Fruit fly (Drosophila melanogaster) whole organism, embryonic: ENCODE measurements around the gene Nthl1.
A peak's percentile ranks its signal among the peaks of the same experiment; 100 is the strongest.

Experiments used
- Ada2b ChIP-seq: fragments of 200-800 bp; sonication (Bioruptor generic); IDR thresholded peaks from 2 replicates; pipeline ENCODE4 v1.3.6; 2022; ENCODE audit warnings: missing biosample characterization, missing genetic modification characterization
- Asciz ChIP-seq: fragments of 200-800 bp; sonication (Bioruptor generic); optimal IDR thresholded peaks from 2 replicates; lab custom pipeline; 2017; ENCODE audit warnings: missing biosample characterization, mild to moderate bottlenecking, missing genetic modification characterization, missing genetic modification reagents
- Atf-2 ChIP-seq: fragments of 200-800 bp; sonication (Bioruptor generic); optimal IDR thresholded peaks from 2 replicates; lab custom pipeline; 2016; ENCODE audit warnings: missing biosample characterization, missing genetic modification characterization
- Bgb ChIP-seq: fragments of 200-800 bp; sonication (Bioruptor generic); IDR thresholded peaks from 2 replicates; pipeline ENCODE4 v1.3.6; 2022; ENCODE audit warnings: missing biosample characterization, missing genetic modification characterization; ENCODE audit not compliant: partially characterized antibody
- BtbVII ChIP-seq: fragments of 200-800 bp; sonication (Bioruptor generic); optimal IDR thresholded peaks from 3 replicates; lab custom pipeline; 2017; ENCODE audit warnings: missing biosample characterization, mild to moderate bottlenecking, missing genetic modification characterization
- CG10209 ChIP-seq: fragments of 200-800 bp; sonication (Bioruptor generic); optimal IDR thresholded peaks from 3 replicates; lab custom pipeline; 2017; ENCODE audit warnings: missing biosample characterization, mild to moderate bottlenecking, missing genetic modification characterization, missing genetic modification reagents
- CG10321 ChIP-seq: fragments of 200-800 bp; sonication (Bioruptor generic); IDR thresholded peaks from 2 replicates; pipeline ENCODE4 v1.3.6; 2022; ENCODE audit warnings: missing biosample characterization, missing genetic modification characterization
- CG10366 ChIP-seq: fragments of 200-800 bp; sonication (Bioruptor generic); IDR thresholded peaks from 2 replicates; pipeline ENCODE4 v1.3.6; 2022; ENCODE audit warnings: missing biosample characterization, missing genetic modification characterization
- CG12744 ChIP-seq: fragments of 200-800 bp; sonication (Bioruptor generic); optimal IDR thresholded peaks from 2 replicates; lab custom pipeline; 2016; ENCODE audit warnings: missing biosample characterization, missing genetic modification characterization
- CG13123 ChIP-seq: fragments of 200-800 bp; sonication (Bioruptor generic); optimal IDR thresholded peaks from 2 replicates; lab custom pipeline; 2016; ENCODE audit warnings: missing biosample characterization, missing genetic modification characterization
- CG15073 ChIP-seq: fragments of 200-800 bp; sonication (Bioruptor generic); optimal IDR thresholded peaks from 2 replicates; lab custom pipeline; 2016; ENCODE audit warnings: missing biosample characterization, missing genetic modification characterization
- CG15696 ChIP-seq: fragments of 200-800 bp; sonication (Bioruptor generic); optimal IDR thresholded peaks from 2 replicates; lab custom pipeline; 2019; ENCODE audit warnings: missing biosample characterization, mild to moderate bottlenecking, missing genetic modification characterization, moderate library complexity
- CG16813 ChIP-seq: fragments of 200-800 bp; sonication (Bioruptor generic); IDR thresholded peaks from 3 replicates; pipeline ENCODE4 v1.3.6; 2022; ENCODE audit warnings: missing biosample characterization, missing genetic modification characterization; ENCODE audit not compliant: partially characterized antibody
- CG17361 ChIP-seq: fragments of 200-800 bp; sonication (Bioruptor generic); IDR thresholded peaks from 3 replicates; pipeline ENCODE4 v1.3.6; 2022; ENCODE audit warnings: missing biosample characterization, missing genetic modification characterization
- CG18764 ChIP-seq: fragments of 200-800 bp; sonication (Bioruptor generic); optimal IDR thresholded peaks from 3 replicates; lab custom pipeline; 2016; ENCODE audit warnings: missing biosample characterization, missing genetic modification characterization
- CG2875 ChIP-seq: fragments of 200-800 bp; sonication (Bioruptor generic); optimal IDR thresholded peaks from 2 replicates; lab custom pipeline; 2017; ENCODE audit warnings: missing biosample characterization, mild to moderate bottlenecking, missing genetic modification characterization, missing genetic modification reagents
- CG3065 ChIP-seq: fragments of 200-800 bp; sonication (Bioruptor generic); optimal IDR thresholded peaks from 2 replicates; lab custom pipeline; 2016; ENCODE audit warnings: missing biosample characterization, missing genetic modification characterization
- CG31388 ChIP-seq: fragments of 200-800 bp; sonication (Bioruptor generic); optimal IDR thresholded peaks from 2 replicates; lab custom pipeline; 2016; ENCODE audit warnings: missing biosample characterization, missing genetic modification characterization
- CG4328 ChIP-seq: fragments of 200-800 bp; sonication (Bioruptor generic); optimal IDR thresholded peaks from 3 replicates; lab custom pipeline; 2017; ENCODE audit warnings: missing biosample characterization, missing genetic modification reagents, missing genetic modification characterization
- CG5245 ChIP-seq: fragments of 200-800 bp; sonication (Bioruptor generic); optimal IDR thresholded peaks from 3 replicates; lab custom pipeline; 2016; ENCODE audit warnings: missing biosample characterization, missing genetic modification characterization
- CG8290 ChIP-seq, 3 experiments: fragments of 200-800 bp; sonication (Bioruptor generic); optimal IDR thresholded peaks; 2 replicates each; lab custom pipeline; 2016 to 2019; ENCODE audit warnings: missing biosample characterization in 3 of 3, missing genetic modification characterization in 3 of 3, mild to moderate bottlenecking in 2 of 3, moderate library complexity in 1 of 3
- CG8478 ChIP-seq: fragments of >200 bp; optimal IDR thresholded peaks from 2 replicates; lab custom pipeline; 2018
- CoRest ChIP-seq: fragments of 200-800 bp; sonication (Bioruptor generic); optimal IDR thresholded peaks from 3 replicates; lab custom pipeline; 2018; ENCODE audit warnings: missing biosample characterization, mild to moderate bottlenecking, missing genetic modification characterization, moderate library complexity
- Dfd ChIP-seq, 2 experiments: fragments of >200 bp; optimal IDR thresholded peaks; 2 replicates each; lab custom pipeline; 2017; ENCODE audit warnings: missing biosample characterization in 2 of 2, missing genetic modification characterization in 2 of 2
- E2f1 ChIP-seq: fragments of 200-800 bp; sonication (Bioruptor generic); IDR thresholded peaks from 2 replicates; pipeline ENCODE4 v1.3.6; 2022; ENCODE audit warnings: missing biosample characterization, missing genetic modification characterization
- H15 ChIP-seq: fragments of 200-800 bp; sonication (Bioruptor generic); IDR thresholded peaks from 3 replicates; pipeline ENCODE4 v1.3.6; 2022; ENCODE audit warnings: missing biosample characterization, missing genetic modification characterization
- HLHmδ ChIP-seq: fragments of 200-800 bp; sonication (Bioruptor generic); optimal IDR thresholded peaks from 2 replicates; lab custom pipeline; 2018; ENCODE audit warnings: missing biosample characterization, mild to moderate bottlenecking, missing genetic modification characterization, moderate library complexity
- Lhr ChIP-seq: fragments of 200-800 bp; sonication (Bioruptor generic); optimal IDR thresholded peaks from 3 replicates; lab custom pipeline; 2017; ENCODE audit warnings: mild to moderate bottlenecking, missing biosample characterization, missing genetic modification reagents, missing genetic modification characterization
- Nf-YA ChIP-seq: fragments of 200-800 bp; sonication (Bioruptor generic); IDR thresholded peaks from 2 replicates; pipeline ENCODE4 v1.3.6; 2022; ENCODE audit warnings: missing biosample characterization, missing genetic modification characterization
- Oaz ChIP-seq: fragments of 200-800 bp; sonication (Bioruptor generic); IDR thresholded peaks from 2 replicates; pipeline ENCODE4 v1.3.6; 2022; ENCODE audit warnings: missing biosample characterization, missing genetic modification characterization
- Optix ChIP-seq: fragments of 200-800 bp; sonication (Bioruptor generic); IDR thresholded peaks from 3 replicates; pipeline ENCODE4 v1.3.6; 2022; ENCODE audit warnings: missing biosample characterization, missing genetic modification characterization
- Side ChIP-seq: fragments of 200-800 bp; sonication (Bioruptor generic); optimal IDR thresholded peaks from 2 replicates; lab custom pipeline; 2016; ENCODE audit warnings: missing biosample characterization, missing genetic modification characterization
- Sry-δ ChIP-seq: fragments of 200-800 bp; sonication (Bioruptor generic); optimal IDR thresholded peaks from 2 replicates; lab custom pipeline; 2016; ENCODE audit warnings: missing biosample characterization, missing genetic modification characterization
- TFAM ChIP-seq: fragments of 200-800 bp; sonication (Bioruptor generic); optimal IDR thresholded peaks from 2 replicates; lab custom pipeline; 2017; ENCODE audit warnings: missing biosample characterization, missing genetic modification characterization, inconsistent platforms
- Xrp1 ChIP-seq: fragments of 200-800 bp; sonication (Bioruptor generic); IDR thresholded peaks from 2 replicates; pipeline ENCODE4 v1.3.6; 2022; ENCODE audit warnings: missing biosample characterization, missing genetic modification characterization
- abd-A ChIP-seq: fragments of 200-800 bp; sonication (Bioruptor generic); optimal IDR thresholded peaks from 3 replicates; lab custom pipeline; 2019; ENCODE audit warnings: missing biosample characterization, mild to moderate bottlenecking, missing genetic modification characterization, moderate library complexity
- az2 ChIP-seq: fragments of 200-800 bp; sonication (Bioruptor generic); optimal IDR thresholded peaks from 3 replicates; lab custom pipeline; 2016; ENCODE audit warnings: missing biosample characterization, missing genetic modification characterization
- disco-r ChIP-seq: fragments of 200-800 bp; sonication (Bioruptor generic); optimal IDR thresholded peaks from 2 replicates; lab custom pipeline; 2016; ENCODE audit warnings: missing biosample characterization, missing genetic modification characterization
- hb ChIP-seq: fragments of 200-800 bp; sonication (Bioruptor generic); IDR thresholded peaks from 3 replicates; pipeline ENCODE4 v1.3.6; 2022; ENCODE audit warnings: missing biosample characterization, missing genetic modification characterization; ENCODE audit not compliant: partially characterized antibody
- oc ChIP-seq: fragments of 200-800 bp; sonication (Bioruptor generic); optimal IDR thresholded peaks from 2 replicates; lab custom pipeline; 2018; ENCODE audit warnings: missing biosample characterization, mild to moderate bottlenecking, missing genetic modification characterization, moderate library complexity
- row ChIP-seq: fragments of 200-800 bp; sonication (Bioruptor generic); IDR thresholded peaks from 3 replicates; pipeline ENCODE4 v1.3.6; 2022; ENCODE audit warnings: missing biosample characterization, missing genetic modification characterization
- shn ChIP-seq: fragments of 200-800 bp; sonication (Bioruptor generic); optimal IDR thresholded peaks from 3 replicates; lab custom pipeline; 2016; ENCODE audit warnings: missing biosample characterization, missing genetic modification characterization
- sima ChIP-seq: fragments of 200-800 bp; sonication (Bioruptor generic); optimal IDR thresholded peaks from 2 replicates; lab custom pipeline; 2016; ENCODE audit warnings: missing biosample characterization, missing genetic modification characterization
- slou ChIP-seq: fragments of 200-800 bp; sonication (Bioruptor generic); optimal IDR thresholded peaks from 3 replicates; lab custom pipeline; 2016; ENCODE audit warnings: missing biosample characterization, missing genetic modification characterization
- sna ChIP-seq: fragments of 200-800 bp; sonication (Bioruptor generic); IDR thresholded peaks from 2 replicates; pipeline ENCODE4 v1.3.6; 2022; ENCODE audit warnings: missing biosample characterization, missing genetic modification characterization; ENCODE audit not compliant: partially characterized antibody
- so ChIP-seq: fragments of 200-800 bp; sonication (Bioruptor generic); IDR thresholded peaks from 3 replicates; pipeline ENCODE4 v1.3.6; 2022; ENCODE audit warnings: missing biosample characterization, missing genetic modification characterization
- stc ChIP-seq: fragments of 200-800 bp; sonication (Bioruptor generic); IDR thresholded peaks from 2 replicates; pipeline ENCODE4 v1.3.6; 2022; ENCODE audit warnings: missing biosample characterization, missing genetic modification characterization
- stwl ChIP-seq: fragments of 200-800 bp; sonication (Bioruptor generic); optimal IDR thresholded peaks from 3 replicates; lab custom pipeline; 2018; ENCODE audit warnings: missing biosample characterization, mild to moderate bottlenecking, missing genetic modification characterization, moderate library complexity
- tgo ChIP-seq: fragments of 200-800 bp; sonication (Bioruptor generic); IDR thresholded peaks from 3 replicates; pipeline ENCODE4 v1.3.6; 2022; ENCODE audit warnings: missing biosample characterization, missing genetic modification characterization

Gene Nthl1

DNA sequence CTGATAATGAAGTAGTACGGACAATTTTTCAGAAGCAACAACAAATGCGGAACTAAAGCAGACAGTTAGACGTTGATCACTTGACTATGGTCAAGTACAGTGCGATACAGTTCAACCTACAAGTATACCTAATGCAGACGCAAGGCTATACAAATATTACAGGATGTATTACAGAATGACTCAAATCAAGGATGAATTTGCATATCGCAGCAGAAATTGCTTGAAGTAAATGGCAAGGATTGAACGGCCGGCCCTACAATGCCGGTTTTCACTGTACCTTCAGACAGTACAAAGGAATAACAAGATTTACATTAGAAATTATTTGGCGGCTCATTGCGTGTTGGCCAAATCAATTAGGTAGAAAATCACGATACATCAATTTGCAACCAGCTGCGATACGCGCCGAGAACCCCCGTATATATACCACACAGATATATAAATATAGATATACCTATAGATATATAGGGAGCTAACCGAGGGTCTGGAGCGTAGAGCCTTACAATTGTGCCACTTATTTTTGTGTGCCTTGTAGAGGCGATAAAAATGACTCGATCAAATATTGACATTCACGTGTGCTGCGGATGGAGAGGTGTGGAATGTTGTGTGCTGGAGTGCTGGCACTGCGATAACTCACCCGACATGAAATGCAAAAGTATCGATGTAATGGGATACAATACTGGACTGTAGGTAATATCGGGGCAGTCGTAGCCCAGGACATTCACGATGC is 46.1 kb downstream of the Nthl1 start (continued):
- TF ChIP-seq CG2875 (GFP tag; lab: Kevin White, UChicago) (no peak), CG15073 (GFP tag; lab: Kevin White, UChicago) (no peak), sima (GFP tag; lab: Kevin White, UChicago) (no peak), CG16813 (no peak), Nf-YA (GFP tag; lab: Robert Waterston, UW) (0 out of 2 replicates have a peak, but pooled peaks have one; percentile 25), oc (tag; lab: Kevin White, UChicago) (no peak), CoRest (tag; lab: Kevin White, UChicago) (peak; percentile 30), CG13123 (GFP tag; lab: Kevin White, UChicago) (no peak), slou (GFP tag; lab: Kevin White, UChicago) (no peak), Asciz (GFP tag; lab: Kevin White, UChicago) (peak; percentile 29), Sry-δ (GFP tag; lab: Kevin White, UChicago) (peak; percentile 20), Oaz (GFP tag; lab: Robert Waterston, UW) (no peak), BtbVII (GFP tag; lab: Kevin White, UChicago) (no peak), Optix (GFP tag; lab: Robert Waterston, UW) (no peak; the same call in 2 of the 3 replicates), stwl (no peak), so (GFP tag; lab: Robert Waterston, UW) (0 out of 3 replicates have a peak, but pooled peaks have one; percentile 17), CG10209 (GFP tag; lab: Kevin White, UChicago) (peak; percentile 44), Xrp1 (GFP tag; lab: Robert Waterston, UW) (peak; percentile 37; the same call in 1 of the 2 replicates), Side (GFP tag; lab: Kevin White, UChicago) (no peak), E2f1 (peak; percentile 53; the same call in 1 of the 2 replicates), stc (GFP tag; lab: Robert Waterston, UW) (no peak; the same call in 1 of the 2 replicates), HLHmδ (GFP tag; lab: Kevin White, UChicago) (peak; percentile 54), CG15696 (tag; lab: Kevin White, UChicago) (peak; percentile 27), CG17361 (GFP tag; lab: Robert Waterston, UW) (peak; percentile 46; the same call in 2 of the 3 replicates), Lhr (GFP tag; lab: Kevin White, UChicago) (no peak), CG31388 (GFP tag; lab: Kevin White, UChicago) (no peak), Ada2b (GFP tag; lab: Robert Waterston, UW) (peak; percentile 31; the same call in 1 of the 2 replicates), shn (GFP tag; lab: Kevin White, UChicago) (no peak), CG10321 (GFP tag; lab: Robert Waterston, UW) (no peak), CG8478 (lab: Kevin White, UChicago) (no peak), az2 (GFP tag; lab: Kevin White, UChicago) (peak; percentile 35), Dfd (GFP tag; optimal IDR thresholded peaks at IDR 0.05; lab: Kevin White, UChicago) (no peak), CG4328 (GFP tag; lab: Kevin White, UChicago) (no peak), row (peak; percentile 77; the same call in 2 of the 3 replicates), tgo (GFP tag; lab: Robert Waterston, UW) (no peak), Bgb (GFP tag; lab: Robert Waterston, UW) (no peak), Atf-2 (GFP tag; lab: Kevin White, UChicago) (peak; percentile 14), CG5245 (GFP tag; lab: Kevin White, UChicago) (no peak), TFAM (no peak), CG12744 (GFP tag; lab: Kevin White, UChicago) (no peak), CG3065 (no peak), disco-r (no peak), abd-A (tag; lab: Kevin White, UChicago) (no peak), CG8290 (GFP tag; optimal IDR thresholded peaks at IDR 0.05; lab: Kevin White, UChicago) (no peak), CG8290 (tag; optimal IDR thresholded peaks at IDR 0.05; lab: Kevin White, UChicago) (peak in 1 of 2 experiments; percentile 90), H15 (GFP tag; lab: Robert Waterston, UW) (0 out of 3 replicates have a peak, but pooled peaks have one; percentile 42), CG10366 (peak; percentile 55), hb (GFP tag; lab: Robert Waterston, UW) (no peak), CG18764 (GFP tag; lab: Kevin White, UChicago) (peak; percentile 17), sna (GFP tag; lab: Robert Waterston, UW) (no peak)
